Fruit fly (Drosophila melanogaster) whole organism, prepupa: ENCODE results near the gene CG5611.

Experiments
- Blimp-1 ChIP-seq: fragments of 200-800 bp; sonication (Bioruptor generic); optimal IDR thresholded peaks from 3 replicates; lab custom pipeline; 2017; ENCODE audit warnings: missing biosample characterization, missing genetic modification characterization, mild to moderate bottlenecking, moderate library complexity, missing genetic modification reagents
- CG10631 ChIP-seq: fragments of 200-800 bp; sonication (Bioruptor generic); optimal IDR thresholded peaks from 2 replicates; lab custom pipeline; 2016; ENCODE audit warnings: missing biosample characterization, missing genetic modification characterization
- CG10669 ChIP-seq: fragments of 200-800 bp; sonication (Bioruptor generic); optimal IDR thresholded peaks from 3 replicates; lab custom pipeline; 2018; ENCODE audit warnings: missing biosample characterization, mild to moderate bottlenecking, missing genetic modification characterization, moderate library complexity
- CG11294 ChIP-seq: fragments of 200-800 bp; sonication (Bioruptor generic); IDR thresholded peaks from 2 replicates; pipeline ENCODE4 v1.3.6; 2022; ENCODE audit warnings: missing biosample characterization, missing genetic modification characterization
- CG11762 ChIP-seq: fragments of 200-800 bp; sonication (Bioruptor generic); optimal IDR thresholded peaks from 3 replicates; lab custom pipeline; 2016; ENCODE audit warnings: missing biosample characterization, missing genetic modification characterization; ENCODE audit not compliant: insufficient read depth
- CG1621 ChIP-seq: fragments of 200-800 bp; sonication (Bioruptor generic); optimal IDR thresholded peaks from 3 replicates; lab custom pipeline; 2018; ENCODE audit warnings: missing biosample characterization, mild to moderate bottlenecking, missing genetic modification characterization
- CG16779 ChIP-seq: fragments of 200-800 bp; sonication (Bioruptor generic); optimal IDR thresholded peaks from 3 replicates; lab custom pipeline; 2017; ENCODE audit warnings: missing biosample characterization, mild to moderate bottlenecking, missing genetic modification characterization
- CG3032 ChIP-seq: fragments of 200-800 bp; optimal IDR thresholded peaks from 2 replicates; lab custom pipeline; 2019; ENCODE audit warnings: missing biosample characterization, mild to moderate bottlenecking, missing genetic modification characterization, moderate library complexity
- CG31627 ChIP-seq: fragments of 200-800 bp; sonication (Bioruptor generic); optimal IDR thresholded peaks from 3 replicates; lab custom pipeline; 2016; ENCODE audit warnings: missing biosample characterization, missing genetic modification characterization
- CG32006 ChIP-seq: fragments of 200-800 bp; sonication (Bioruptor generic); optimal IDR thresholded peaks from 3 replicates; lab custom pipeline; 2017; ENCODE audit warnings: missing biosample characterization, mild to moderate bottlenecking, missing genetic modification characterization
- CG34406 ChIP-seq: fragments of 200-800 bp; sonication (Bioruptor generic); optimal IDR thresholded peaks from 3 replicates; lab custom pipeline; 2016; ENCODE audit warnings: missing biosample characterization, missing genetic modification characterization
- CG3919 ChIP-seq: fragments of 200-800 bp; sonication (Bioruptor generic); optimal IDR thresholded peaks from 3 replicates; lab custom pipeline; 2016; ENCODE audit warnings: missing biosample characterization, missing genetic modification characterization
- CG4318 ChIP-seq: fragments of 200-800 bp; sonication (Bioruptor generic); optimal IDR thresholded peaks from 3 replicates; lab custom pipeline; 2017; ENCODE audit warnings: missing biosample characterization, mild to moderate bottlenecking, missing genetic modification characterization
- CG6163 ChIP-seq: fragments of 200-800 bp; sonication (Bioruptor generic); IDR thresholded peaks from 3 replicates; pipeline ENCODE4 v1.3.6; 2022; ENCODE audit warnings: missing biosample characterization, missing genetic modification characterization
- CG6792 ChIP-seq: fragments of 200-800 bp; sonication (Bioruptor generic); optimal IDR thresholded peaks from 3 replicates; lab custom pipeline; 2016; ENCODE audit warnings: missing biosample characterization, missing genetic modification characterization
- CG6808 ChIP-seq: fragments of 200-800 bp; sonication (Bioruptor generic); optimal IDR thresholded peaks from 3 replicates; lab custom pipeline; 2017; ENCODE audit warnings: missing biosample characterization, missing genetic modification characterization, mild to moderate bottlenecking, moderate library complexity, missing genetic modification reagents
- CG7368 ChIP-seq: fragments of 200-800 bp; sonication (Bioruptor generic); optimal IDR thresholded peaks from 3 replicates; lab custom pipeline; 2016; ENCODE audit warnings: missing biosample characterization, missing genetic modification characterization
- CG8319 ChIP-seq: fragments of 200-800 bp; sonication (Bioruptor generic); optimal IDR thresholded peaks from 3 replicates; lab custom pipeline; 2016; ENCODE audit warnings: missing biosample characterization, missing genetic modification characterization
- CG8632 ChIP-seq: fragments of 200-800 bp; sonication (Bioruptor generic); optimal IDR thresholded peaks from 3 replicates; lab custom pipeline; 2016; ENCODE audit warnings: missing biosample characterization, missing genetic modification characterization
- CG9139 ChIP-seq: fragments of 200-800 bp; sonication (Bioruptor generic); optimal IDR thresholded peaks from 3 replicates; lab custom pipeline; 2017; ENCODE audit warnings: missing biosample characterization, mild to moderate bottlenecking, missing genetic modification characterization
- Eip75B ChIP-seq: fragments of 200-800 bp; sonication (Bioruptor generic); optimal IDR thresholded peaks from 3 replicates; lab custom pipeline; 2016; ENCODE audit warnings: missing biosample characterization, missing genetic modification characterization
- Eip78C ChIP-seq: fragments of 200-800 bp; sonication (Bioruptor generic); peaks from one replicate; lab custom pipeline; 2016; ENCODE audit warnings: missing biosample characterization, missing genetic modification characterization
- Eip93F ChIP-seq: fragments of 200-800 bp; sonication (Bioruptor generic); optimal IDR thresholded peaks from 2 replicates; lab custom pipeline; 2016; ENCODE audit warnings: missing biosample characterization, mild to moderate bottlenecking, missing genetic modification characterization
- Ets21C ChIP-seq: fragments of 200-800 bp; sonication (Bioruptor generic); optimal IDR thresholded peaks from 3 replicates; lab custom pipeline; 2016; ENCODE audit warnings: missing biosample characterization, missing genetic modification characterization
- Ets96B ChIP-seq: fragments of 200-800 bp; optimal IDR thresholded peaks from 2 replicates; lab custom pipeline; 2019; ENCODE audit warnings: missing biosample characterization, mild to moderate bottlenecking, missing genetic modification characterization, moderate library complexity
- Gug ChIP-seq: fragments of 200-800 bp; sonication (Bioruptor generic); IDR thresholded peaks from 2 replicates; pipeline ENCODE4 v1.3.6; 2022; ENCODE audit warnings: missing biosample characterization, missing genetic modification characterization
- Hr38 ChIP-seq: sonication (Bioruptor generic); optimal IDR thresholded peaks from 2 replicates; lab custom pipeline; 2016; ENCODE audit warnings: missing biosample characterization, missing genetic modification characterization
- Hr39 ChIP-seq: fragments of 200-800 bp; sonication (Bioruptor generic); optimal IDR thresholded peaks from 2 replicates; lab custom pipeline; 2016; ENCODE audit warnings: missing biosample characterization, missing genetic modification characterization
- Hr4 ChIP-seq: fragments of 200-800 bp; sonication (Bioruptor generic); optimal IDR thresholded peaks from 3 replicates; lab custom pipeline; 2016; ENCODE audit warnings: missing biosample characterization, missing genetic modification characterization
- Lpt ChIP-seq: fragments of 200-800 bp; sonication (Bioruptor generic); optimal IDR thresholded peaks from 3 replicates; lab custom pipeline; 2016; ENCODE audit warnings: missing biosample characterization, missing genetic modification characterization
- Met ChIP-seq: fragments of 200-800 bp; sonication (Bioruptor generic); optimal IDR thresholded peaks from 3 replicates; lab custom pipeline; 2016; ENCODE audit warnings: missing biosample characterization, missing genetic modification characterization
- OdsH ChIP-seq: fragments of 200-800 bp; sonication (Bioruptor generic); optimal IDR thresholded peaks from 3 replicates; lab custom pipeline; 2016; ENCODE audit warnings: missing biosample characterization, missing genetic modification characterization
- Smox ChIP-seq: fragments of 200-800 bp; sonication (Bioruptor generic); optimal IDR thresholded peaks from 3 replicates; lab custom pipeline; 2016; ENCODE audit warnings: missing biosample characterization, missing genetic modification characterization
- Sox102F ChIP-seq: fragments of 200-800 bp; sonication (Bioruptor generic); optimal IDR thresholded peaks from 2 replicates; lab custom pipeline; 2016; ENCODE audit warnings: missing biosample characterization, mild to moderate bottlenecking, missing genetic modification characterization
- Sox14 ChIP-seq: fragments of 200-800 bp; sonication (Bioruptor generic); optimal IDR thresholded peaks from 3 replicates; lab custom pipeline; 2016; ENCODE audit warnings: missing biosample characterization, missing genetic modification characterization
- Sox15 ChIP-seq: fragments of 200-800 bp; sonication (Bioruptor generic); optimal IDR thresholded peaks from 3 replicates; lab custom pipeline; 2016; ENCODE audit warnings: missing biosample characterization, missing genetic modification characterization
- achi ChIP-seq: fragments of 200-800 bp; sonication (Bioruptor generic); optimal IDR thresholded peaks from 3 replicates; lab custom pipeline; 2016; ENCODE audit warnings: missing biosample characterization, missing genetic modification characterization
- acj6 ChIP-seq: fragments of 200-800 bp; sonication (Bioruptor generic); optimal IDR thresholded peaks from 3 replicates; lab custom pipeline; 2016; ENCODE audit warnings: missing biosample characterization, missing genetic modification characterization
- cyc ChIP-seq: fragments of 200-800 bp; sonication (Bioruptor generic); optimal IDR thresholded peaks from 3 replicates; lab custom pipeline; 2016; ENCODE audit warnings: missing biosample characterization, missing genetic modification characterization
- dac ChIP-seq: fragments of 200-800 bp; sonication (Bioruptor generic); optimal IDR thresholded peaks from 2 replicates; lab custom pipeline; 2017; ENCODE audit warnings: missing biosample characterization, mild to moderate bottlenecking, missing genetic modification characterization
- dsx ChIP-seq: fragments of 200-800 bp; optimal IDR thresholded peaks from 3 replicates; lab custom pipeline; 2019; ENCODE audit warnings: missing biosample characterization, mild to moderate bottlenecking, missing genetic modification characterization, moderate library complexity; ENCODE audit not compliant: poor library complexity, severe bottlenecking
- esn ChIP-seq: fragments of 200-800 bp; sonication (Bioruptor generic); optimal IDR thresholded peaks from 2 replicates; lab custom pipeline; 2016; ENCODE audit warnings: missing biosample characterization, mild to moderate bottlenecking, missing genetic modification characterization, moderate library complexity
- fd59A ChIP-seq: fragments of 200-800 bp; sonication (Bioruptor generic); optimal IDR thresholded peaks from 2 replicates; lab custom pipeline; 2017; ENCODE audit warnings: missing biosample characterization, mild to moderate bottlenecking, missing genetic modification characterization, missing genetic modification reagents
- fd85E ChIP-seq: fragments of 200-800 bp; sonication (Bioruptor generic); optimal IDR thresholded peaks from 3 replicates; lab custom pipeline; 2016; ENCODE audit warnings: missing biosample characterization, missing genetic modification characterization
- fkh ChIP-seq: fragments of 200-800 bp; sonication (Bioruptor generic); optimal IDR thresholded peaks from 3 replicates; lab custom pipeline; 2017; ENCODE audit warnings: missing biosample characterization, mild to moderate bottlenecking, missing genetic modification characterization, moderate library complexity
- lz ChIP-seq: fragments of 200-800 bp; sonication (Bioruptor generic); optimal IDR thresholded peaks from 3 replicates; lab custom pipeline; 2016; ENCODE audit warnings: missing biosample characterization, missing genetic modification characterization
- net ChIP-seq: fragments of 200-800 bp; sonication (Bioruptor generic); optimal IDR thresholded peaks from 3 replicates; lab custom pipeline; 2016; ENCODE audit warnings: missing biosample characterization, missing genetic modification characterization
- pdm3 ChIP-seq: fragments of 200-800 bp; sonication (Bioruptor generic); optimal IDR thresholded peaks from 3 replicates; lab custom pipeline; 2016; ENCODE audit warnings: missing biosample characterization, missing genetic modification characterization
- salr ChIP-seq, 2 experiments: fragments of 200-800 bp; sonication (Bioruptor generic); optimal IDR thresholded peaks; 3 replicates each; lab custom pipeline; 2016 to 2018; ENCODE audit warnings: missing biosample characterization in 2 of 2, missing genetic modification characterization in 2 of 2, mild to moderate bottlenecking in 1 of 2
- svp ChIP-seq: fragments of 200-800 bp; sonication (Bioruptor generic); peaks from one replicate; lab custom pipeline; 2016; ENCODE audit warnings: missing biosample characterization, missing genetic modification characterization
- topi ChIP-seq: fragments of 200-800 bp; sonication (Bioruptor generic); optimal IDR thresholded peaks from 3 replicates; lab custom pipeline; 2016; ENCODE audit warnings: missing biosample characterization, missing genetic modification characterization

The CG5611 gene

dm6 chr3R:27636010-27636584 lies at the start of gene CG5611, which contains the start of gene Mtl:
TSS of gene CG5611 (minus strand) at chr3R:27636060.
TSS of gene Mtl (plus strand) at chr3R:27636412.
- TF ChIP-seq cyc (GFP tag; lab: Kevin White, UChicago) (peak; percentile 99), Ets96B (tag; lab: Kevin White, UChicago) (peak; percentile 100), CG6163 (GFP tag; lab: Robert Waterston, UW) (peak; percentile 100), CG1621 (tag; lab: Kevin White, UChicago) (peak; percentile 99), fkh (GFP tag; lab: Kevin White, UChicago) (peak; percentile 98), CG8319 (GFP tag; lab: Kevin White, UChicago) (peak; percentile 99), CG16779 (peak; percentile 99), fd59A (GFP tag; lab: Kevin White, UChicago) (peak; percentile 99), Smox (GFP tag; lab: Kevin White, UChicago) (peak; percentile 99), Gug (GFP tag; lab: Robert Waterston, UW) (peak; percentile 100), Sox102F (GFP tag; lab: Kevin White, UChicago) (peak; percentile 99), CG32006 (GFP tag; lab: Kevin White, UChicago) (peak; percentile 100), Lpt (peak; percentile 99), Ets21C (peak; percentile 98), CG10669 (peak; percentile 99), CG4318 (GFP tag; lab: Kevin White, UChicago) (peak; percentile 99), Sox14 (peak; percentile 99), CG8632 (GFP tag; lab: Kevin White, UChicago) (peak; percentile 100), topi (peak; percentile 99), esn (GFP tag; lab: Kevin White, UChicago) (peak; percentile 100), net (GFP tag; lab: Kevin White, UChicago) (peak; percentile 99), Eip93F (GFP tag; lab: Kevin White, UChicago) (peak; percentile 98), Hr4 (GFP tag; lab: Kevin White, UChicago) (peak; percentile 99), CG6808 (GFP tag; lab: Kevin White, UChicago) (peak; percentile 98), CG6792 (peak; percentile 99), CG3919 (GFP tag; lab: Kevin White, UChicago) (peak; percentile 100), Blimp-1 (GFP tag; lab: Kevin White, UChicago) (peak; percentile 97), Hr39 (GFP tag; lab: Kevin White, UChicago) (peak; percentile 99), CG9139 (GFP tag; lab: Kevin White, UChicago) (peak; percentile 99), Met (peak; percentile 99), svp (GFP tag; lab: Kevin White, UChicago) (peak; percentile 100), OdsH (GFP tag; lab: Kevin White, UChicago) (peak; percentile 100), achi (GFP tag; lab: Kevin White, UChicago) (peak; percentile 100), CG11294 (GFP tag; lab: Robert Waterston, UW) (peak; percentile 100), acj6 (GFP tag; lab: Kevin White, UChicago) (peak; percentile 100), pdm3 (GFP tag; lab: Kevin White, UChicago) (peak; percentile 99), Hr38 (GFP tag; lab: Kevin White, UChicago) (peak; percentile 57), Eip78C (peak; percentile 100), CG10631 (peak; percentile 100), CG3032 (tag; lab: Kevin White, UChicago) (peak; percentile 100), lz (GFP tag; lab: Kevin White, UChicago) (peak; percentile 99), CG34406 (peak; percentile 100), Sox15 (GFP tag; lab: Kevin White, UChicago) (peak; percentile 99), CG11762 (peak; percentile 99), Eip75B (GFP tag; lab: Kevin White, UChicago) (peak; percentile 99), dac (GFP tag; lab: Kevin White, UChicago) (peak; percentile 99), CG7368 (GFP tag; lab: Kevin White, UChicago) (peak; percentile 99), salr (GFP tag; optimal IDR thresholded peaks at IDR 0.05; lab: Kevin White, UChicago) (peak; percentile 99), dsx (peak; percentile 99), fd85E (GFP tag; lab: Kevin White, UChicago) (peak; percentile 97), CG31627 (GFP tag; lab: Kevin White, UChicago) (peak; percentile 99)
